Worm (Caenorhabditis elegans): ENCODE data around the gene tsp-21.

tsp-21 gene

ce11 chrX:9932226-9932773 is at the start of gene tsp-21:
Gene tsp-21, plus strand, starts transcription at chrX:9932371.
- TF ChIP-seq madf-2 (tag; optimal IDR thresholded peaks at IDR 0.05) (peak; percentile 80), elt-4 (tag; optimal IDR thresholded peaks at IDR 0.05) (no peak), ama-1 (optimal IDR thresholded peaks at IDR 0.05) (no peak), fax-1 (tag; optimal IDR thresholded peaks at IDR 0.05) (peak; percentile 42), Y22D7AL.16 (tag; optimal IDR thresholded peaks at IDR 0.05) (no peak), ceh-24 (tag; optimal IDR thresholded peaks at IDR 0.05) (no peak), ref-2 (tag; optimal IDR thresholded peaks at IDR 0.05) (peak; percentile 76), unc-55 (GFP tag; optimal IDR thresholded peaks at IDR 0.05) (peak; percentile 72), pha-2 (tag; optimal IDR thresholded peaks at IDR 0.05) (peak; percentile 55), eyg-1 (tag; optimal IDR thresholded peaks at IDR 0.05) (peak; percentile 14), C08G9.2 (tag; optimal IDR thresholded peaks at IDR 0.05) (peak; percentile 55), K02D7.2 (tag; optimal IDR thresholded peaks at IDR 0.05) (no peak), npax-4 (tag; optimal IDR thresholded peaks at IDR 0.05) (no peak), ets-4 (tag; optimal IDR thresholded peaks at IDR 0.05) (no peak), unc-42 (tag; optimal IDR thresholded peaks at IDR 0.05) (peak; percentile 48), tbx-2 (tag; optimal IDR thresholded peaks at IDR 0.05) (peak; percentile 87), fkh-10 (GFP tag; optimal IDR thresholded peaks at IDR 0.05) (no peak), ttx-3 (tag; optimal IDR thresholded peaks at IDR 0.05) (no peak), pax-1 (tag; optimal IDR thresholded peaks at IDR 0.05) (no peak), ceh-22 (tag; optimal IDR thresholded peaks at IDR 0.05) (no peak), nfya-1 (tag; optimal IDR thresholded peaks at IDR 0.05) (peak; percentile 79), unc-3 (GFP tag; conservative IDR thresholded peaks at IDR 0.05) (no peak), unc-3 (tag; optimal IDR thresholded peaks at IDR 0.05) (no peak), rnt-1 (tag; optimal IDR thresholded peaks at IDR 0.05) (peak; percentile 90), pros-1 (tag; optimal IDR thresholded peaks at IDR 0.05) (peak; percentile 8), ztf-16 (tag; optimal IDR thresholded peaks at IDR 0.05) (peak; percentile 32), syd-9 (tag; optimal IDR thresholded peaks at IDR 0.05) (peak; percentile 55), ceh-31 (tag; optimal IDR thresholded peaks at IDR 0.05) (peak; percentile 68), mec-3 (tag; optimal IDR thresholded peaks at IDR 0.05; ENCODE audit: borderline replicate concordance) (no peak), hlh-6 (tag; optimal IDR thresholded peaks at IDR 0.05) (peak; percentile 85), pag-3 (tag; optimal IDR thresholded peaks at IDR 0.05; ENCODE audit: borderline replicate concordance) (no peak), hlh-30 (tag; optimal IDR thresholded peaks at IDR 0.05; ENCODE audit: insufficient read depth) (peak; percentile 46), pha-4 (tag; optimal IDR thresholded peaks at IDR 0.05) (no peak), dve-1 (tag; optimal IDR thresholded peaks at IDR 0.05) (peak; percentile 41), ahr-1 (tag; optimal IDR thresholded peaks at IDR 0.05) (no peak), tbx-7 (tag; optimal IDR thresholded peaks at IDR 0.05) (peak; percentile 2), F13H6.1 (tag; optimal IDR thresholded peaks at IDR 0.05) (peak; percentile 16), hlh-13 (GFP tag; optimal IDR thresholded peaks at IDR 0.05) (no peak), dmd-4 (tag; optimal IDR thresholded peaks at IDR 0.05; ENCODE audit: borderline replicate concordance) (no peak), hlh-15 (tag; optimal IDR thresholded peaks at IDR 0.05) (no peak), odd-2 (tag; optimal IDR thresholded peaks at IDR 0.05) (no peak), ceh-14 (tag; optimal IDR thresholded peaks at IDR 0.05) (peak; percentile 14), che-1 (tag; optimal IDR thresholded peaks at IDR 0.05) (peak; percentile 21), K09A11.1 (tag; optimal IDR thresholded peaks at IDR 0.05; ENCODE audit: insufficient read depth) (peak; percentile 20), lin-11 (tag; optimal IDR thresholded peaks at IDR 0.05) (no peak), fkh-6 (tag; optimal IDR thresholded peaks at IDR 0.05) (peak; percentile 41), pqm-1 (tag; optimal IDR thresholded peaks at IDR 0.05) (no peak), ceh-45 (GFP tag; IDR thresholded peaks at IDR 0.05) (no peak), sox-4 (tag; optimal IDR thresholded peaks at IDR 0.05) (peak; percentile 47), unc-86 (tag; optimal IDR thresholded peaks at IDR 0.05) (no peak), C38D4.7 (GFP tag; optimal IDR thresholded peaks at IDR 0.05) (no peak), ceh-18 (tag; optimal IDR thresholded peaks at IDR 0.05) (peak; percentile 78), nhr-232 (tag; optimal IDR thresholded peaks at IDR 0.05) (peak; percentile 58), ceh-2 (tag; optimal IDR thresholded peaks at IDR 0.05) (peak; percentile 52)

Data from whole organism, late embryonic.